Worm (Caenorhabditis elegans): ENCODE results near the gene C09H5.7.

Gene C09H5.7

ce11 chrV:8090595-8090994, 5.6 kb upstream of the C09H5.7 start, which contains the start of gene str-130:
Gene str-130, minus strand, starts transcription at chrV:8090695.
- TF ChIP-seq drap-1 (GFP tag; optimal IDR thresholded peaks at IDR 0.05) = no peak
- no peak for TF ChIP-seq ham-2 (GFP tag; optimal IDR thresholded peaks at IDR 0.05)
- TF ChIP-seq lin-32 (GFP tag; optimal IDR thresholded peaks at IDR 0.05) = no peak
- no peak for TF ChIP-seq pha-4 (tag; optimal IDR thresholded peaks at IDR 0.05)
- no peak for TF ChIP-seq elt-1 (tag; optimal IDR thresholded peaks at IDR 0.05; ENCODE audit: borderline replicate concordance, insufficient read depth)
- no peak for TF ChIP-seq ces-1 (GFP tag; optimal IDR thresholded peaks at IDR 0.05)
- TF ChIP-seq snpc-4 (tag; optimal IDR thresholded peaks at IDR 0.05) = no peak
- no peak for TF ChIP-seq nhr-12 (tag; optimal IDR thresholded peaks at IDR 0.05)
- no peak for TF ChIP-seq mep-1 (tag; optimal IDR thresholded peaks at IDR 0.05)
- TF ChIP-seq nhr-76 (tag; optimal IDR thresholded peaks at IDR 0.05) = no peak
- TF ChIP-seq M03D4.4 (tag; optimal IDR thresholded peaks at IDR 0.05) = no peak
- no peak for TF ChIP-seq cnd-1 (tag; optimal IDR thresholded peaks at IDR 0.05)
- TF ChIP-seq nhr-28 (tag; optimal IDR thresholded peaks at IDR 0.05) = no peak
- no peak for TF ChIP-seq mab-5 (tag; optimal IDR thresholded peaks at IDR 0.05)
- no peak for TF ChIP-seq nhr-2 (tag; optimal IDR thresholded peaks at IDR 0.05)
- TF ChIP-seq ceh-43 (GFP tag; optimal IDR thresholded peaks at IDR 0.05) = no peak
- TF ChIP-seq ceh-83 (GFP tag; optimal IDR thresholded peaks at IDR 0.05) = no peak
- no peak for TF ChIP-seq blmp-1 (tag; optimal IDR thresholded peaks at IDR 0.05)

ce11 chrV:8081579-8081978, 3.5 kb downstream of the C09H5.7 start, which contains the start of gene str-131:
Gene str-131, minus strand, starts transcription at chrV:8081679.
- TF ChIP-seq drap-1 (GFP tag; optimal IDR thresholded peaks at IDR 0.05) (no peak), nhr-28 (tag; optimal IDR thresholded peaks at IDR 0.05) (no peak), flh-1 (GFP tag; optimal IDR thresholded peaks at IDR 0.05) (no peak), unc-120 (tag; optimal IDR thresholded peaks at IDR 0.05; ENCODE audit: poor library complexity, severe bottlenecking) (no peak), lin-13 (tag; optimal IDR thresholded peaks at IDR 0.05) (no peak), bed-3 (GFP tag; optimal IDR thresholded peaks at IDR 0.05) (no peak), ceh-43 (GFP tag; optimal IDR thresholded peaks at IDR 0.05) (no peak), mab-5 (tag; optimal IDR thresholded peaks at IDR 0.05) (no peak), lin-32 (GFP tag; optimal IDR thresholded peaks at IDR 0.05) (no peak)

- no peak for TF ChIP-seq lin-32 (GFP tag; optimal IDR thresholded peaks at IDR 0.05)
- no peak for TF ChIP-seq mls-2 (tag; optimal IDR thresholded peaks at IDR 0.05)
- no peak for TF ChIP-seq nhr-12 (tag; optimal IDR thresholded peaks at IDR 0.05)
- TF ChIP-seq lsy-2 (tag; optimal IDR thresholded peaks at IDR 0.05) = no peak
- TF ChIP-seq lin-13 (tag; optimal IDR thresholded peaks at IDR 0.05) = no peak
- no peak for TF ChIP-seq ceh-43 (GFP tag; optimal IDR thresholded peaks at IDR 0.05)
- no peak for TF ChIP-seq nhr-28 (tag; optimal IDR thresholded peaks at IDR 0.05)
- no peak for TF ChIP-seq sptf-1 (tag; optimal IDR thresholded peaks at IDR 0.05)
Measured at ce11 chrV:8079813-8080212, 5.2 kb downstream of the C09H5.7 start.

- no peak for TF ChIP-seq snpc-4 (tag; optimal IDR thresholded peaks at IDR 0.05)
- no peak for TF ChIP-seq unc-39 (tag; optimal IDR thresholded peaks at IDR 0.05)
- no peak for TF ChIP-seq unc-62 (GFP tag; optimal IDR thresholded peaks at IDR 0.05)
- TF ChIP-seq nhr-2 (tag; optimal IDR thresholded peaks at IDR 0.05) = no peak
- TF ChIP-seq ceh-39 (tag; optimal IDR thresholded peaks at IDR 0.05) = no peak
- TF ChIP-seq lin-13 (tag; optimal IDR thresholded peaks at IDR 0.05) = no peak
- TF ChIP-seq lsy-2 (tag; optimal IDR thresholded peaks at IDR 0.05) = no peak
- TF ChIP-seq bed-3 (GFP tag; optimal IDR thresholded peaks at IDR 0.05) = no peak
Measured at ce11 chrV:8075712-8076111, 9.3 kb downstream of the C09H5.7 start, which contains the start of gene catp-3. Gene catp-3, plus strand, starts transcription at chrV:8076012.

ce11 chrV:8073162-8073561, 11.9 kb downstream of the C09H5.7 start:
- TF ChIP-seq zip-8 (tag; optimal IDR thresholded peaks at IDR 0.05) (no peak), elt-3 (tag; optimal IDR thresholded peaks at IDR 0.05) (peak; percentile 78), sptf-1 (tag; optimal IDR thresholded peaks at IDR 0.05) (no peak), unc-39 (tag; optimal IDR thresholded peaks at IDR 0.05) (no peak)

ce11 chrV:8072047-8072446, 13.0 kb downstream of the C09H5.7 start, which contains the start of gene str-144:
Gene str-144, minus strand, starts transcription at chrV:8072147.
- no peak for TF ChIP-seq unc-120 (tag; optimal IDR thresholded peaks at IDR 0.05; ENCODE audit: poor library complexity, severe bottlenecking)
- no peak for TF ChIP-seq sem-2 (GFP tag; optimal IDR thresholded peaks at IDR 0.05)
- no peak for TF ChIP-seq lsy-2 (tag; optimal IDR thresholded peaks at IDR 0.05)
- no peak for TF ChIP-seq nhr-28 (tag; optimal IDR thresholded peaks at IDR 0.05)
- no peak for TF ChIP-seq nhr-12 (tag; optimal IDR thresholded peaks at IDR 0.05)
- TF ChIP-seq blmp-1 (tag; optimal IDR thresholded peaks at IDR 0.05) = no peak
- no peak for TF ChIP-seq nhr-76 (tag; optimal IDR thresholded peaks at IDR 0.05)
- TF ChIP-seq elt-1 (tag; optimal IDR thresholded peaks at IDR 0.05; ENCODE audit: borderline replicate concordance, insufficient read depth) = no peak
- no peak for TF ChIP-seq ham-2 (GFP tag; optimal IDR thresholded peaks at IDR 0.05)
- TF ChIP-seq snpc-4 (tag; optimal IDR thresholded peaks at IDR 0.05) = no peak

Data from whole organism, mixed stage, embryonic.